Worm (Caenorhabditis elegans) whole organism, L2 larva: ENCODE results near the gene mam-5.

Experiments used
- C34F6.9 ChIP-seq: fragments of 150-350 bp; optimal IDR thresholded peaks from 2 replicates; lab custom pipeline; 2014; ENCODE audit warnings: missing biosample characterization, missing genetic modification characterization
- F13H6.1 ChIP-seq: sonication (generic microtip); optimal IDR thresholded peaks from 2 replicates; lab custom pipeline; 2016; ENCODE audit warnings: missing genetic modification characterization, missing compliant biosample characterization
- R02D3.7 ChIP-seq: fragments of 150-350 bp; optimal IDR thresholded peaks from 2 replicates; lab custom pipeline; 2014; ENCODE audit warnings: missing biosample characterization, missing genetic modification characterization
- Y55F3AM.14 ChIP-seq: fragments of 200-800 bp; sonication (Bioruptor generic); optimal IDR thresholded peaks from 2 replicates; lab custom pipeline; 2018; ENCODE audit warnings: mild to moderate bottlenecking, missing genetic modification characterization, missing compliant biosample characterization
- ZK546.5 ChIP-seq: sonication (generic microtip); optimal IDR thresholded peaks from 2 replicates; lab custom pipeline; 2017; ENCODE audit warnings: missing biosample characterization, missing genetic modification characterization
- alr-1 ChIP-seq: fragments of 150-350 bp; optimal IDR thresholded peaks from 2 replicates; lab custom pipeline; 2014; ENCODE audit warnings: missing biosample characterization, missing genetic modification characterization
- ama-1 ChIP-seq: fragments of 150-350 bp; optimal IDR thresholded peaks from 2 replicates; lab custom pipeline; 2018; ENCODE audit warnings: inconsistent platforms
- ceh-16 ChIP-seq: fragments of 150-350 bp; optimal IDR thresholded peaks from 2 replicates; lab custom pipeline; 2014; ENCODE audit warnings: missing biosample characterization, missing genetic modification characterization
- ceh-82 ChIP-seq: fragments of 150-350 bp; optimal IDR thresholded peaks from 2 replicates; lab custom pipeline; 2014; ENCODE audit warnings: missing biosample characterization, missing genetic modification characterization
- crh-2 ChIP-seq: sonication (generic microtip); optimal IDR thresholded peaks from 2 replicates; lab custom pipeline; 2017; ENCODE audit warnings: missing biosample characterization, missing genetic modification characterization
- egl-27 ChIP-seq: sonication (generic microtip); optimal IDR thresholded peaks from 3 replicates; lab custom pipeline; 2017; ENCODE audit warnings: missing biosample characterization, missing genetic modification reagents, missing genetic modification characterization
- elt-3 ChIP-seq: sonication (generic microtip); optimal IDR thresholded peaks from 2 replicates; lab custom pipeline; 2017; ENCODE audit warnings: missing biosample characterization, missing genetic modification characterization
- fos-1 ChIP-seq: fragments of 150-350 bp; optimal IDR thresholded peaks from 2 replicates; lab custom pipeline; 2014; ENCODE audit warnings: missing biosample characterization, missing genetic modification characterization
- gmeb-1 ChIP-seq: fragments of 150-350 bp; optimal IDR thresholded peaks from 2 replicates; lab custom pipeline; 2014; ENCODE audit warnings: missing biosample characterization, missing genetic modification characterization
- lin-13 ChIP-seq: fragments of 150-350 bp; optimal IDR thresholded peaks from 2 replicates; lab custom pipeline; 2014; ENCODE audit warnings: missing biosample characterization, missing genetic modification reagents, missing genetic modification characterization
- lsy-2 ChIP-seq, 2 experiments: fragments of 150-350 bp in 1 of 2; sonication (generic microtip) in 1 of 2; optimal IDR thresholded peaks; 2 replicates each; lab custom pipeline; 2014 to 2017; ENCODE audit warnings: missing biosample characterization in 2 of 2, missing genetic modification characterization in 2 of 2
- mab-5 ChIP-seq: fragments of 150-350 bp; optimal IDR thresholded peaks from 2 replicates; lab custom pipeline; 2014; ENCODE audit warnings: missing biosample characterization, missing genetic modification characterization
- mbf-1 ChIP-seq: sonication (generic microtip); optimal IDR thresholded peaks from 2 replicates; lab custom pipeline; 2017; ENCODE audit warnings: missing biosample characterization, missing genetic modification characterization
- mdl-1 ChIP-seq, 2 experiments: fragments of 150-350 bp in 1 of 2; sonication (generic microtip) in 1 of 2; optimal IDR thresholded peaks; 2 replicates each; lab custom pipeline; 2017; ENCODE audit warnings: missing biosample characterization in 2 of 2, missing genetic modification characterization in 2 of 2
- nhr-11 ChIP-seq: fragments of 150-350 bp; optimal IDR thresholded peaks from 2 replicates; lab custom pipeline; 2014; ENCODE audit warnings: missing biosample characterization, missing genetic modification characterization
- nhr-12 ChIP-seq: fragments of 150-350 bp; optimal IDR thresholded peaks from 2 replicates; lab custom pipeline; 2014; ENCODE audit warnings: missing biosample characterization, missing genetic modification characterization
- nhr-129 ChIP-seq: fragments of 150-350 bp; optimal IDR thresholded peaks from 2 replicates; lab custom pipeline; 2014; ENCODE audit warnings: missing biosample characterization, missing genetic modification characterization
- nhr-237 ChIP-seq: fragments of 150-350 bp; optimal IDR thresholded peaks from 2 replicates; lab custom pipeline; 2014; ENCODE audit warnings: missing biosample characterization, missing genetic modification characterization
- skn-1 ChIP-seq: sonication (generic microtip); optimal IDR thresholded peaks from 2 replicates; lab custom pipeline; 2017; ENCODE audit warnings: missing biosample characterization, missing genetic modification characterization
- sma-3 ChIP-seq: sonication (generic microtip); optimal IDR thresholded peaks from 2 replicates; lab custom pipeline; 2016; ENCODE audit warnings: missing genetic modification reagents, missing genetic modification characterization, missing compliant biosample characterization
- sma-9 ChIP-seq, 2 experiments: fragments of 150-350 bp in 1 of 2; sonication (generic microtip) in 1 of 2; optimal IDR thresholded peaks; 2 replicates each; lab custom pipeline; 2014 to 2016; ENCODE audit warnings: missing genetic modification characterization in 2 of 2, mild to moderate bottlenecking in 1 of 2, missing biosample characterization in 1 of 2, missing compliant biosample characterization in 1 of 2, missing genetic modification reagents in 1 of 2, moderate library complexity in 1 of 2
- unc-55 ChIP-seq: fragments of 150-350 bp; sonication (generic microtip); optimal IDR thresholded peaks from 3 replicates; lab custom pipeline; 2014; ENCODE audit warnings: missing biosample characterization, missing genetic modification reagents, missing genetic modification characterization
- unc-62 ChIP-seq: fragments of 150-350 bp; optimal IDR thresholded peaks from 2 replicates; lab custom pipeline; 2014; ENCODE audit warnings: missing biosample characterization, missing genetic modification reagents, missing genetic modification characterization
- zag-1 ChIP-seq: fragments of 150-350 bp; optimal IDR thresholded peaks from 2 replicates; lab custom pipeline; 2014; ENCODE audit warnings: missing biosample characterization, missing genetic modification characterization

mam-5 gene

ce11 chrV:9984821-9985220 lies 32.3 kb downstream of the mam-5 start:
- TF ChIP-seq mdl-1 (tag; optimal IDR thresholded peaks at IDR 0.05; lab: Kevin White, UChicago) (no peak), fos-1 (tag; lab: Kevin White, UChicago) (peak; percentile 58), ceh-16 (no peak), unc-55 (GFP tag; lab: Kevin White, UChicago) (peak; percentile 52), nhr-129 (tag; lab: Kevin White, UChicago) (no peak), mbf-1 (tag; lab: Kevin White, UChicago) (no peak), egl-27 (no peak), Y55F3AM.14 (GFP tag; lab: Kevin White, UChicago) (no peak), C34F6.9 (tag; lab: Kevin White, UChicago) (peak; percentile 23), mab-5 (tag; lab: Kevin White, UChicago) (no peak), nhr-237 (tag; lab: Kevin White, UChicago) (no peak), R02D3.7 (tag; lab: Kevin White, UChicago) (no peak), F13H6.1 (tag; lab: Kevin White, UChicago) (peak; percentile 3), lin-13 (GFP tag; lab: Kevin White, UChicago) (no peak), nhr-11 (tag; lab: Kevin White, UChicago) (peak; percentile 53), nhr-12 (tag; lab: Kevin White, UChicago) (no peak), crh-2 (peak; percentile 33), ama-1 (peak; percentile 29)

- TF ChIP-seq sma-9 (GFP tag; optimal IDR thresholded peaks at IDR 0.05; lab: Kevin White, UChicago), result peak; percentile 51
- no peak for TF ChIP-seq sma-9 (tag; optimal IDR thresholded peaks at IDR 0.05; lab: Kevin White, UChicago)
- no peak for TF ChIP-seq unc-55 (GFP tag; lab: Kevin White, UChicago)
- no peak for TF ChIP-seq lin-13 (GFP tag; lab: Kevin White, UChicago)
- no peak for TF ChIP-seq ceh-82 (tag; lab: Kevin White, UChicago)
- peak in 1 of 2 experiments; percentile 17 for TF ChIP-seq lsy-2 (tag; optimal IDR thresholded peaks at IDR 0.05; lab: Kevin White, UChicago)
- no peak for TF ChIP-seq sma-3 (GFP tag; lab: Kevin White, UChicago)
- TF ChIP-seq F13H6.1 (tag; lab: Kevin White, UChicago), result peak; percentile 5
- TF ChIP-seq zag-1 (tag; lab: Kevin White, UChicago), result no peak
- TF ChIP-seq elt-3 (tag; lab: Kevin White, UChicago), result no peak
Observed at ce11 chrV:9985227-9985864, 32.8 kb downstream of the mam-5 start.

ce11 chrV:9986177-9986576 lies 33.7 kb downstream of the mam-5 start, which contains the start of gene rmd-2:
TSS of gene rmd-2 (minus strand) at chrV:9986277.
- TF ChIP-seq ceh-82 (tag; lab: Kevin White, UChicago) (no peak), nhr-129 (tag; lab: Kevin White, UChicago) (peak; percentile 1), C34F6.9 (tag; lab: Kevin White, UChicago) (no peak)

- TF ChIP-seq unc-62 (GFP tag; lab: Kevin White, UChicago) (no peak), alr-1 (no peak)
Observed at ce11 chrV:9987688-9988087, 35.2 kb downstream of the mam-5 start, which contains the start of gene C27H6.8. TSS of gene C27H6.8 (minus strand) at chrV:9987788.

ce11 chrV:9991610-9992009 lies 39.1 kb downstream of the mam-5 start, which contains the start of the genes rde-1 and trpp-6:
TSS of gene rde-1 (minus strand) at chrV:9991642.
TSS of gene trpp-6 (plus strand) at chrV:9991895.
- no peak for TF ChIP-seq nhr-11 (tag; lab: Kevin White, UChicago)
- peak; percentile 55 for TF ChIP-seq unc-55 (GFP tag; lab: Kevin White, UChicago)
- peak; percentile 15 for TF ChIP-seq gmeb-1 (tag; lab: Kevin White, UChicago)
- peak; percentile 35 for TF ChIP-seq C34F6.9 (tag; lab: Kevin White, UChicago)

- TF ChIP-seq unc-55 (GFP tag; lab: Kevin White, UChicago) (no peak), skn-1 (tag; lab: Kevin White, UChicago) (no peak), mdl-1 (tag; optimal IDR thresholded peaks at IDR 0.05; lab: Kevin White, UChicago) (no peak), alr-1 (no peak), sma-9 (GFP tag; optimal IDR thresholded peaks at IDR 0.05; lab: Kevin White, UChicago) (no peak), sma-9 (tag; optimal IDR thresholded peaks at IDR 0.05; lab: Kevin White, UChicago) (no peak), ceh-16 (no peak), nhr-237 (tag; lab: Kevin White, UChicago) (no peak), ZK546.5 (tag; lab: Kevin White, UChicago) (no peak), ceh-82 (tag; lab: Kevin White, UChicago) (no peak), mab-5 (tag; lab: Kevin White, UChicago) (no peak), R02D3.7 (tag; lab: Kevin White, UChicago) (no peak), C34F6.9 (tag; lab: Kevin White, UChicago) (no peak)
Observed at ce11 chrV:9995791-9996190, 43.3 kb downstream of the mam-5 start, which contains the start of gene K08H10.6. TSS of gene K08H10.6 (minus strand) at chrV:9995891.
